Fruit fly (Drosophila melanogaster) whole organism, embryonic: Measurements from ENCODE around the gene CG2901.
A peak's percentile ranks its signal among the peaks of the same experiment; 100 is the strongest.

Experiments
- Adf1 ChIP-seq: fragments of 200-800 bp; sonication (Bioruptor generic); IDR thresholded peaks from 2 replicates; pipeline ENCODE4 v1.3.6; 2022; ENCODE audit warnings: missing biosample characterization, missing genetic modification characterization
- Awh ChIP-seq: fragments of 200-800 bp; sonication (Bioruptor generic); IDR thresholded peaks from 2 replicates; pipeline ENCODE4, ENCODE4 v1.3.6; 2022; ENCODE audit warnings: missing biosample characterization, missing genetic modification characterization
- CG10147 ChIP-seq: fragments of 200-800 bp; sonication (Bioruptor generic); optimal IDR thresholded peaks from 2 replicates; lab custom pipeline; 2019; ENCODE audit warnings: missing biosample characterization, mild to moderate bottlenecking, missing genetic modification characterization, moderate library complexity
- CG10267 ChIP-seq: fragments of 200-800 bp; sonication (Bioruptor generic); optimal IDR thresholded peaks from 2 replicates; lab custom pipeline; 2018; ENCODE audit warnings: missing biosample characterization, mild to moderate bottlenecking, missing genetic modification characterization, moderate library complexity
- CG11695 ChIP-seq: fragments of 200-800 bp; sonication (Bioruptor generic); IDR thresholded peaks from 3 replicates; pipeline ENCODE4 v1.3.6; 2022; ENCODE audit warnings: missing biosample characterization, missing genetic modification characterization
- CG11723 ChIP-seq: fragments of 200-800 bp; sonication (Bioruptor generic); optimal IDR thresholded peaks from 2 replicates; lab custom pipeline; 2017; ENCODE audit warnings: missing biosample characterization, mild to moderate bottlenecking, missing genetic modification characterization
- CG12744 ChIP-seq: fragments of 200-800 bp; sonication (Bioruptor generic); optimal IDR thresholded peaks from 2 replicates; lab custom pipeline; 2016; ENCODE audit warnings: missing biosample characterization, missing genetic modification characterization
- CG13296 ChIP-seq: fragments of 200-800 bp; sonication (Bioruptor generic); optimal IDR thresholded peaks from 3 replicates; lab custom pipeline; 2018; ENCODE audit warnings: missing biosample characterization, mild to moderate bottlenecking, missing genetic modification characterization
- CG1647 ChIP-seq: fragments of 200-800 bp; sonication (Bioruptor generic); optimal IDR thresholded peaks from 3 replicates; lab custom pipeline; 2016; ENCODE audit warnings: missing biosample characterization, missing genetic modification characterization
- CG17829 ChIP-seq: fragments of 200-800 bp; optimal IDR thresholded peaks from 2 replicates; lab custom pipeline; 2019; ENCODE audit warnings: missing biosample characterization, mild to moderate bottlenecking, missing genetic modification characterization, moderate library complexity
- CG18599 ChIP-seq: fragments of 200-800 bp; sonication (Bioruptor generic); optimal IDR thresholded peaks from 3 replicates; lab custom pipeline; 2017; ENCODE audit warnings: missing biosample characterization, missing genetic modification characterization, mild to moderate bottlenecking, moderate library complexity, missing genetic modification reagents
- CG2202 ChIP-seq: fragments of 200-800 bp; sonication (Bioruptor generic); optimal IDR thresholded peaks from 2 replicates; lab custom pipeline; 2018; ENCODE audit warnings: missing biosample characterization, mild to moderate bottlenecking, missing genetic modification characterization
- CG2712 ChIP-seq: fragments of 200-800 bp; optimal IDR thresholded peaks from 3 replicates; lab custom pipeline; 2019; ENCODE audit warnings: missing biosample characterization, mild to moderate bottlenecking, missing genetic modification characterization, moderate library complexity
- CG42726 ChIP-seq: fragments of 200-800 bp; sonication (Bioruptor generic); IDR thresholded peaks from 2 replicates; pipeline ENCODE4 v1.3.6; 2022; ENCODE audit warnings: missing biosample characterization, missing genetic modification characterization; ENCODE audit not compliant: partially characterized antibody
- CG4282 ChIP-seq: fragments of 200-800 bp; sonication (Bioruptor generic); optimal IDR thresholded peaks from 2 replicates; lab custom pipeline; 2016; ENCODE audit warnings: missing biosample characterization, missing genetic modification characterization
- CG6765 ChIP-seq: fragments of 200-800 bp; sonication (Bioruptor generic); optimal IDR thresholded peaks from 3 replicates; lab custom pipeline; 2017; ENCODE audit warnings: missing biosample characterization, mild to moderate bottlenecking, missing genetic modification characterization
- CG6791 ChIP-seq: fragments of 200-800 bp; sonication (Bioruptor generic); IDR thresholded peaks from 3 replicates; pipeline ENCODE4 v1.3.6; 2022; ENCODE audit warnings: missing biosample characterization, missing genetic modification characterization; ENCODE audit not compliant: partially characterized antibody
- CG7745 ChIP-seq: fragments of 200-800 bp; sonication (Bioruptor generic); optimal IDR thresholded peaks from 2 replicates; lab custom pipeline; 2018; ENCODE audit warnings: missing biosample characterization, mild to moderate bottlenecking, missing genetic modification characterization, moderate library complexity
- CG7839 ChIP-seq: fragments of 200-800 bp; sonication (Bioruptor generic); optimal IDR thresholded peaks from 3 replicates; lab custom pipeline; 2018; ENCODE audit warnings: missing biosample characterization, mild to moderate bottlenecking, missing genetic modification characterization, moderate library complexity
- CG8281 ChIP-seq: fragments of 200-800 bp; sonication (Bioruptor generic); optimal IDR thresholded peaks from 2 replicates; lab custom pipeline; 2018; ENCODE audit warnings: missing biosample characterization, mild to moderate bottlenecking, missing genetic modification characterization, moderate library complexity
- CG8290 ChIP-seq, 3 experiments: fragments of 200-800 bp; sonication (Bioruptor generic); optimal IDR thresholded peaks; 2 replicates each; lab custom pipeline; 2016 to 2019; ENCODE audit warnings: missing biosample characterization in 3 of 3, missing genetic modification characterization in 3 of 3, mild to moderate bottlenecking in 2 of 3, moderate library complexity in 1 of 3
- CG8765 ChIP-seq: fragments of 200-800 bp; sonication (Bioruptor generic); IDR thresholded peaks from 2 replicates; pipeline ENCODE4 v1.3.6; 2022; ENCODE audit warnings: missing biosample characterization, missing genetic modification characterization
- Deaf1 ChIP-seq: fragments of 200-800 bp; optimal IDR thresholded peaks from 3 replicates; lab custom pipeline; 2019; ENCODE audit warnings: missing biosample characterization, mild to moderate bottlenecking, missing genetic modification characterization, moderate library complexity
- Eip74EF ChIP-seq, 2 experiments: fragments of 200-800 bp in 1 of 2; fragments of >200 bp in 1 of 2; sonication (Bioruptor generic) in 1 of 2; optimal IDR thresholded peaks; 2 replicates each; lab custom pipeline; 2017 to 2019; ENCODE audit warnings: missing biosample characterization in 2 of 2, missing genetic modification characterization in 2 of 2, mild to moderate bottlenecking in 1 of 2, moderate library complexity in 1 of 2
- Fer1 ChIP-seq: fragments of 200-800 bp; sonication (Bioruptor generic); optimal IDR thresholded peaks from 2 replicates; lab custom pipeline; 2017; ENCODE audit warnings: missing biosample characterization, mild to moderate bottlenecking, missing genetic modification characterization
- Hmr ChIP-seq: fragments of 200-800 bp; sonication (Bioruptor generic); optimal IDR thresholded peaks from 3 replicates; lab custom pipeline; 2017; ENCODE audit warnings: mild to moderate bottlenecking, missing biosample characterization, missing genetic modification reagents, missing genetic modification characterization
- Lhr ChIP-seq: fragments of 200-800 bp; sonication (Bioruptor generic); optimal IDR thresholded peaks from 3 replicates; lab custom pipeline; 2017; ENCODE audit warnings: mild to moderate bottlenecking, missing biosample characterization, missing genetic modification reagents, missing genetic modification characterization
- Mes4 ChIP-seq: fragments of 200-800 bp; sonication (Bioruptor generic); optimal IDR thresholded peaks from 2 replicates; lab custom pipeline; 2016; ENCODE audit warnings: missing biosample characterization, missing genetic modification characterization
- Pdp1 ChIP-seq, 2 experiments: fragments of 200-800 bp; sonication (Bioruptor generic); optimal IDR thresholded peaks; 3 replicates each; lab custom pipeline; 2016; ENCODE audit warnings: missing biosample characterization in 2 of 2, missing genetic modification characterization in 2 of 2, mild to moderate bottlenecking in 1 of 2, moderate library complexity in 1 of 2
- Scr ChIP-seq: fragments of 200-800 bp; sonication (Bioruptor generic); IDR thresholded peaks from 2 replicates; pipeline ENCODE4 v1.3.6; 2022; ENCODE audit warnings: missing biosample characterization, missing genetic modification characterization; ENCODE audit not compliant: partially characterized antibody
- Side ChIP-seq: fragments of 200-800 bp; sonication (Bioruptor generic); optimal IDR thresholded peaks from 2 replicates; lab custom pipeline; 2016; ENCODE audit warnings: missing biosample characterization, missing genetic modification characterization
- Sox100B ChIP-seq: fragments of 200-800 bp; sonication (Bioruptor generic); optimal IDR thresholded peaks from 3 replicates; lab custom pipeline; 2018; ENCODE audit warnings: missing biosample characterization, mild to moderate bottlenecking, missing genetic modification characterization
- caup ChIP-seq: fragments of 200-800 bp; sonication (Bioruptor generic); optimal IDR thresholded peaks from 3 replicates; lab custom pipeline; 2017; ENCODE audit warnings: missing biosample characterization, mild to moderate bottlenecking, missing genetic modification characterization, moderate library complexity; ENCODE audit not compliant: severe bottlenecking
- chif ChIP-seq, 2 experiments: fragments of 200-800 bp; sonication (Bioruptor generic); optimal IDR thresholded peaks; 3 replicates each; lab custom pipeline; 2016; ENCODE audit warnings: missing biosample characterization in 2 of 2, missing genetic modification characterization in 2 of 2
- en ChIP-seq: fragments of 200-800 bp; sonication (Bioruptor generic); optimal IDR thresholded peaks from 2 replicates; lab custom pipeline; 2016; ENCODE audit warnings: missing biosample characterization, missing genetic modification characterization
- fru ChIP-seq: fragments of >200 bp; optimal IDR thresholded peaks from 2 replicates; lab custom pipeline; 2017
- hkb ChIP-seq, 2 experiments: fragments of 200-800 bp in 1 of 2; fragments of >200 bp in 1 of 2; sonication (Bioruptor generic) in 1 of 2; IDR thresholded peaks in 1 of 2; optimal IDR thresholded peaks in 1 of 2; 2 replicates each; pipeline versions ENCODE4 v1.3.6 to Lab custom; 2017 to 2022; ENCODE audit warnings: missing biosample characterization in 1 of 2, missing genetic modification characterization in 1 of 2
- mam ChIP-seq: fragments of 200-800 bp; sonication (Bioruptor generic); optimal IDR thresholded peaks from 3 replicates; lab custom pipeline; 2016; ENCODE audit warnings: missing biosample characterization, missing genetic modification characterization
- sens ChIP-seq: fragments of 200-800 bp; sonication (Bioruptor generic); peaks from one replicate; lab custom pipeline; 2016; ENCODE audit warnings: missing biosample characterization, missing genetic modification characterization
- ssp ChIP-seq: fragments of 200-800 bp; sonication (Bioruptor generic); IDR thresholded peaks from 2 replicates; pipeline ENCODE4 v1.3.6; 2022; ENCODE audit warnings: missing biosample characterization, missing genetic modification characterization
- trem ChIP-seq: fragments of 200-800 bp; optimal IDR thresholded peaks from 3 replicates; lab custom pipeline; 2019; ENCODE audit warnings: missing biosample characterization, mild to moderate bottlenecking, missing genetic modification characterization, moderate library complexity
- unpg ChIP-seq: fragments of 200-800 bp; sonication (Bioruptor generic); optimal IDR thresholded peaks from 3 replicates; lab custom pipeline; 2018; ENCODE audit warnings: missing biosample characterization, mild to moderate bottlenecking, missing genetic modification characterization, moderate library complexity
- usp ChIP-seq: fragments of >200 bp; optimal IDR thresholded peaks from 2 replicates; lab custom pipeline; 2017; ENCODE audit warnings: missing biosample characterization, missing genetic modification characterization
- wor ChIP-seq: fragments of 200-800 bp; sonication (Bioruptor generic); IDR thresholded peaks from 2 replicates; pipeline ENCODE4 v1.3.6; 2022; ENCODE audit warnings: missing biosample characterization, missing genetic modification characterization
- zf30C ChIP-seq: fragments of 200-800 bp; sonication (Bioruptor generic); optimal IDR thresholded peaks from 3 replicates; lab custom pipeline; 2018; ENCODE audit warnings: missing biosample characterization, mild to moderate bottlenecking, missing genetic modification characterization
- zfh2 ChIP-seq: fragments of 200-800 bp; sonication (Bioruptor generic); optimal IDR thresholded peaks from 2 replicates; lab custom pipeline; 2016; ENCODE audit warnings: missing biosample characterization, missing genetic modification characterization

CG2901 gene

dm6 chrX:3779686-3780407, 48.1 kb upstream of the CG2901 start (continued):
- TF ChIP-seq fru (lab: Kevin White, UChicago) (peak; percentile 48), sens (peak; percentile 79), Eip74EF (GFP tag; optimal IDR thresholded peaks at IDR 0.05; lab: Kevin White, UChicago) (peak in 1 of 2 experiments; percentile 32), CG10147 (GFP tag; lab: Kevin White, UChicago) (no peak), CG11723 (GFP tag; lab: Kevin White, UChicago) (no peak), Lhr (GFP tag; lab: Kevin White, UChicago) (no peak), CG18599 (GFP tag; lab: Kevin White, UChicago) (peak; percentile 33), CG2712 (tag; lab: Kevin White, UChicago) (no peak), CG8765 (GFP tag; lab: Robert Waterston, UW) (peak; percentile 63; the same call in 1 of the 2 replicates), CG17829 (tag; lab: Kevin White, UChicago) (peak; percentile 3), Deaf1 (tag; lab: Kevin White, UChicago) (peak; percentile 83), hkb (optimal IDR thresholded peaks at IDR 0.05; lab: Kevin White, UChicago) (no peak), hkb (GFP tag; IDR thresholded peaks at IDR 0.05; lab: Robert Waterston, UW) (peak; percentile 26; the same call in 1 of the 2 replicates), mam (GFP tag; lab: Kevin White, UChicago) (no peak), CG1647 (GFP tag; lab: Kevin White, UChicago) (no peak)
- TF ChIP-seq, all 482 proteins: peak for 95

- no peak for TF ChIP-seq unpg
- TF ChIP-seq usp (GFP tag; lab: Kevin White, UChicago), result no peak
- TF ChIP-seq Mes4 (GFP tag; lab: Kevin White, UChicago), result peak; percentile 33
- TF ChIP-seq Side (GFP tag; lab: Kevin White, UChicago), result peak; percentile 49
- TF ChIP-seq trem (tag; lab: Kevin White, UChicago), result peak; percentile 45
- no peak for TF ChIP-seq Hmr (GFP tag; lab: Kevin White, UChicago)
- peak; percentile 18 for TF ChIP-seq CG2202 (tag; lab: Kevin White, UChicago)
- TF ChIP-seq Pdp1 (GFP tag; optimal IDR thresholded peaks at IDR 0.05; lab: Kevin White, UChicago), result peak in 1 of 2 experiments; percentile 30
- TF ChIP-seq Awh (GFP tag; lab: Robert Waterston, UW), result no peak
- peak; percentile 77 for TF ChIP-seq Adf1 (GFP tag; lab: Robert Waterston, UW)
- TF ChIP-seq CG7745 (tag; lab: Kevin White, UChicago), result peak; percentile 4
- TF ChIP-seq CG13296 (GFP tag; lab: Kevin White, UChicago), result peak; percentile 27
- no peak for TF ChIP-seq CG12744 (GFP tag; lab: Kevin White, UChicago)
- no peak for TF ChIP-seq zfh2 (GFP tag; lab: Kevin White, UChicago)
- peak; percentile 21 for TF ChIP-seq caup
- TF ChIP-seq CG4282 (GFP tag; lab: Kevin White, UChicago), result peak; percentile 11
- peak; percentile 16; the same call in 1 of the 3 replicates for TF ChIP-seq CG6791 (GFP tag; lab: Robert Waterston, UW)
- TF ChIP-seq CG6765 (GFP tag; lab: Kevin White, UChicago), result no peak
- peak; percentile 96 for TF ChIP-seq CG10267 (tag; lab: Kevin White, UChicago)
- no peak for TF ChIP-seq chif (GFP tag; optimal IDR thresholded peaks at IDR 0.05; lab: Kevin White, UChicago)
- no peak for TF ChIP-seq wor
- peak; percentile 50 for TF ChIP-seq Fer1 (GFP tag; lab: Kevin White, UChicago)
- TF ChIP-seq CG7839 (tag; lab: Kevin White, UChicago), result no peak
- no peak for TF ChIP-seq zf30C (GFP tag; lab: Kevin White, UChicago)
- no peak for TF ChIP-seq Sox100B (GFP tag; lab: Kevin White, UChicago)
- TF ChIP-seq CG42726 (GFP tag; lab: Robert Waterston, UW), result 0 out of 2 replicates have a peak, but pooled peaks have one; percentile 8
- no peak for TF ChIP-seq CG8281
- TF ChIP-seq CG8290 (GFP tag; optimal IDR thresholded peaks at IDR 0.05; lab: Kevin White, UChicago), result no peak
- TF ChIP-seq CG8290 (tag; optimal IDR thresholded peaks at IDR 0.05; lab: Kevin White, UChicago), result peak in 1 of 2 experiments; percentile 67
- no peak for TF ChIP-seq en (GFP tag; lab: Kevin White, UChicago)
- TF ChIP-seq Scr (GFP tag; lab: Robert Waterston, UW), result no peak; the same call in none of the 2 replicates
- TF ChIP-seq CG11695 (GFP tag; lab: Robert Waterston, UW), result no peak
- TF ChIP-seq ssp (GFP tag; lab: Robert Waterston, UW), result no peak
These were observed 47.1 kb upstream of the CG2901 start for dm6 chrX:3780884-3781283.
